Worm (Caenorhabditis elegans) whole organism, midembryonic: ENCODE results near the gene arrd-25.

Experiments used
- T22C8.4 ChIP-seq: fragments of 200-800 bp; sonication (Bioruptor generic); IDR thresholded peaks from 2 replicates; pipeline ENCODE4 v1.3.6; 2022; ENCODE audit warnings: missing genetic modification characterization, missing compliant biosample characterization
- flt-1 ChIP-seq: fragments of 200-800 bp; sonication (Bioruptor generic); IDR thresholded peaks from 2 replicates; pipeline ENCODE4 v1.3.6; 2022; ENCODE audit warnings: missing genetic modification characterization, missing compliant biosample characterization
- klf-2 ChIP-seq: fragments of 200-800 bp; sonication (Bioruptor generic); conservative IDR thresholded peaks from 2 replicates; pipeline ENCODE4 v1.3.6; 2022; ENCODE audit warnings: missing genetic modification reagents, missing genetic modification characterization, missing compliant biosample characterization
- med-1 ChIP-seq: sonication (generic microtip); optimal IDR thresholded peaks from 2 replicates; lab custom pipeline; 2017; ENCODE audit warnings: missing genetic modification characterization, mild to moderate bottlenecking, missing compliant biosample characterization, antibody characterized with exemption, missing genetic modification reagents; ENCODE audit not compliant: insufficient read depth
- ztf-29 ChIP-seq: fragments of 200-800 bp; sonication (Bioruptor generic); IDR thresholded peaks from 2 replicates; pipeline ENCODE4 v1.3.6; 2022; ENCODE audit warnings: missing genetic modification reagents, missing genetic modification characterization, missing compliant biosample characterization

DNA sequence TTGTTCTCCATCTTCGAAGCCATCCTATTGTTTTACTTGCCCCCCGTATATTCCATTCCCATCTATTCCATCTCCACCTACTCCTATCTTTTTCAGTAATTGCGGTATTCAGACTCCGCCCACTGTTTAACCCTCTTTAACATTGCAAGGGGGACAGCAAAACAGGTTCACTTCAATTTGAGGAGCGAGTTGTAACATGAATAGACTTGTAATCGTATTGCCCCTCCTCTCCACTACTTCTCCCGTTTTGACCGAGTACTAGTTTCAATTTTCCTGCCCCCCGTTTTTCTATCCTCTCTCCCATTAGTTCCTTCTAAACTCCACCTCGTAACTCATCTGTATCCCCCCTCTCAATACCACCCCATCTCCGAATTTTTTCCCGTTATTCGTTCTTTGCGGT, 5.1 kb upstream of the arrd-25 start:
- TF ChIP-seq T22C8.4 (GFP tag; lab: Robert Waterston, UW) (no peak), flt-1 (no peak), med-1 (GFP tag; lab: Kevin White, UChicago) (no peak), ztf-29 (GFP tag; lab: Robert Waterston, UW) (no peak), klf-2 (no peak)
